Worm (Caenorhabditis elegans) whole organism, young adult: Measurements from ENCODE around the gene C31B8.16.
"Not testable (repeated sequence)": the region's sequence is repeated elsewhere in the genome, so short reads cannot be mapped to it uniquely, and the experiment has no call there.

Experiments used
- B0035.1 ChIP-seq: sonication (generic microtip); optimal IDR thresholded peaks from 2 replicates; lab custom pipeline; 2016; ENCODE audit warnings: missing genetic modification characterization, mild to moderate bottlenecking, missing compliant biosample characterization, missing genotype, missing genetic modification reagents
- B0336.3 ChIP-seq: fragments of 200-800 bp; sonication (Bioruptor generic); IDR thresholded peaks from 2 replicates; pipeline ENCODE4 v1.3.6; 2022; ENCODE audit warnings: missing genetic modification characterization, missing compliant biosample characterization
- F10E7.11 ChIP-seq: sonication (generic microtip); optimal IDR thresholded peaks from 2 replicates; lab custom pipeline; 2017; ENCODE audit warnings: mild to moderate bottlenecking, missing genetic modification characterization, moderate library complexity, missing compliant biosample characterization
- F22D6.2 ChIP-seq: sonication (generic microtip); optimal IDR thresholded peaks from 2 replicates; lab custom pipeline; 2016; ENCODE audit warnings: mild to moderate bottlenecking, missing genetic modification characterization, missing compliant biosample characterization
- F33H1.4 ChIP-seq: fragments of 200-800 bp; sonication (Bioruptor generic); IDR thresholded peaks from 2 replicates; pipeline ENCODE4 v1.3.6; 2022; ENCODE audit warnings: missing genetic modification reagents, missing genetic modification characterization, missing compliant biosample characterization
- F49E8.2 ChIP-seq: sonication (generic microtip); optimal IDR thresholded peaks from 3 replicates; lab custom pipeline; 2017; ENCODE audit warnings: missing genetic modification characterization, mild to moderate bottlenecking, missing compliant biosample characterization, antibody characterized with exemption, moderate library complexity; ENCODE audit not compliant: insufficient read depth
- K11D2.4 ChIP-seq: fragments of 200-800 bp; sonication (Bioruptor generic); IDR thresholded peaks from 2 replicates; pipeline ENCODE4 v1.3.6; 2022; ENCODE audit warnings: missing genetic modification reagents, missing genetic modification characterization, missing compliant biosample characterization
- Y67H2A.10 ChIP-seq: fragments of 200-800 bp; sonication (Bioruptor generic); conservative IDR thresholded peaks from 2 replicates; pipeline ENCODE4 v1.3.6; 2022; ENCODE audit warnings: missing genetic modification reagents, missing genetic modification characterization, missing compliant biosample characterization
- Y79H2A.3 ChIP-seq: fragments of 200-800 bp; sonication (Bioruptor generic); conservative IDR thresholded peaks from 2 replicates; pipeline ENCODE4 v1.3.6; 2022; ENCODE audit warnings: missing genetic modification reagents, missing genetic modification characterization, missing compliant biosample characterization
- akir-1 ChIP-seq: fragments of 200-800 bp; sonication (Bioruptor generic); optimal IDR thresholded peaks from 2 replicates; lab custom pipeline; 2018; ENCODE audit warnings: mild to moderate bottlenecking, missing genetic modification characterization, moderate library complexity, missing compliant biosample characterization
- attf-6 ChIP-seq: fragments of 200-800 bp; sonication (Bioruptor generic); IDR thresholded peaks from 2 replicates; pipeline ENCODE4 v1.3.6; 2022; ENCODE audit warnings: missing genetic modification reagents, missing genetic modification characterization, missing compliant biosample characterization
- ceh-100 ChIP-seq: fragments of 200-800 bp; sonication (Bioruptor generic); IDR thresholded peaks from 2 replicates; pipeline ENCODE4 v1.3.6; 2022; ENCODE audit warnings: missing genetic modification reagents, missing genetic modification characterization, missing compliant biosample characterization
- ceh-58 ChIP-seq: fragments of 200-800 bp; sonication (Bioruptor generic); IDR thresholded peaks from 2 replicates; pipeline ENCODE4 v1.3.6; 2022; ENCODE audit warnings: missing genetic modification characterization, missing compliant biosample characterization
- ceh-91 ChIP-seq: fragments of 200-800 bp; sonication (Bioruptor generic); IDR thresholded peaks from 2 replicates; pipeline ENCODE4 v1.3.6; 2022; ENCODE audit warnings: missing genetic modification reagents, missing genetic modification characterization, missing compliant biosample characterization
- chd-7 ChIP-seq: sonication (generic microtip); optimal IDR thresholded peaks from 2 replicates; lab custom pipeline; 2016; ENCODE audit warnings: mild to moderate bottlenecking, missing genetic modification characterization, moderate library complexity, missing compliant biosample characterization
- ekl-4 ChIP-seq: fragments of 200-800 bp; sonication (Bioruptor generic); IDR thresholded peaks from 2 replicates; pipeline ENCODE4 v1.3.6; 2022; ENCODE audit warnings: missing genetic modification reagents, missing genetic modification characterization, missing compliant biosample characterization
- hmg-20 ChIP-seq: fragments of 200-800 bp; sonication (Bioruptor generic); IDR thresholded peaks from 2 replicates; pipeline ENCODE4 v1.3.6; 2022; ENCODE audit warnings: missing genetic modification reagents, missing genetic modification characterization, missing compliant biosample characterization
- lin-26 ChIP-seq: fragments of 200-800 bp; sonication (Bioruptor generic); IDR thresholded peaks from 2 replicates; pipeline ENCODE4 v1.3.6; 2022; ENCODE audit warnings: missing genetic modification reagents, missing genetic modification characterization, missing compliant biosample characterization
- mel-28 ChIP-seq: sonication (generic microtip); optimal IDR thresholded peaks from 2 replicates; lab custom pipeline; 2016; ENCODE audit warnings: borderline replicate concordance, mild to moderate bottlenecking, missing genetic modification characterization, missing compliant biosample characterization
- mes-4 ChIP-seq: sonication (generic microtip); optimal IDR thresholded peaks from 2 replicates; lab custom pipeline; 2016; ENCODE audit warnings: missing genotype, missing genetic modification characterization, missing compliant biosample characterization
- nhr-120 ChIP-seq: fragments of 200-800 bp; sonication (Bioruptor generic); IDR thresholded peaks from 2 replicates; pipeline ENCODE4 v1.3.6; 2022; ENCODE audit warnings: missing genetic modification characterization, missing compliant biosample characterization
- nhr-27 ChIP-seq: fragments of 200-800 bp; sonication (Bioruptor generic); optimal IDR thresholded peaks from 2 replicates; lab custom pipeline; 2018; ENCODE audit warnings: mild to moderate bottlenecking, missing genetic modification characterization, moderate library complexity, missing compliant biosample characterization
- repo-1 ChIP-seq: sonication (generic microtip); optimal IDR thresholded peaks from 2 replicates; lab custom pipeline; 2017; ENCODE audit warnings: mild to moderate bottlenecking, missing genetic modification characterization, missing compliant biosample characterization
- rpc-1 ChIP-seq, 2 experiments: fragments of 150-350 bp in 1 of 2; sonication (generic microtip) in 1 of 2; optimal IDR thresholded peaks; 2 replicates each; lab custom pipeline; 2014 to 2018; ENCODE audit warnings: missing biosample characterization in 1 of 2, missing genetic modification characterization in 1 of 2, missing genetic modification reagents in 1 of 2, missing genotype in 1 of 2
- sea-2 ChIP-seq: fragments of 200-800 bp; sonication (Bioruptor generic); IDR thresholded peaks from 2 replicates; pipeline ENCODE4 v1.3.6; 2022; ENCODE audit warnings: missing genetic modification characterization, missing compliant biosample characterization
- snpc-1.1 ChIP-seq: sonication (generic microtip); optimal IDR thresholded peaks from 2 replicates; lab custom pipeline; 2017; ENCODE audit warnings: missing genetic modification characterization, mild to moderate bottlenecking, missing compliant biosample characterization, antibody characterized with exemption, moderate library complexity, missing genotype, missing genetic modification reagents; ENCODE audit not compliant: insufficient read depth
- snpc-3.4 ChIP-seq: sonication (generic microtip); optimal IDR thresholded peaks from 2 replicates; lab custom pipeline; 2017; ENCODE audit warnings: missing genetic modification characterization, mild to moderate bottlenecking, missing compliant biosample characterization, antibody characterized with exemption, moderate library complexity, missing genotype, missing genetic modification reagents
- snpc-4 ChIP-seq, 5 experiments: fragments of 150-350 bp in 1 of 5; sonication (generic microtip) in 4 of 5; optimal IDR thresholded peaks; 2 replicates each; lab custom pipeline; 2014 to 2018; ENCODE audit warnings: missing genetic modification characterization in 5 of 5, missing biosample characterization in 3 of 5, antibody characterized with exemption in 2 of 5, mild to moderate bottlenecking in 2 of 5, missing compliant biosample characterization in 2 of 5, missing genotype in 2 of 5, moderate library complexity in 2 of 5, missing genetic modification reagents in 1 of 5
- ztf-25 ChIP-seq: fragments of 200-800 bp; sonication (Bioruptor generic); IDR thresholded peaks from 2 replicates; pipeline ENCODE4 v1.3.6; 2022; ENCODE audit warnings: missing genetic modification reagents, missing genetic modification characterization, missing compliant biosample characterization
- ztf-26 ChIP-seq: sonication (generic microtip); optimal IDR thresholded peaks from 2 replicates; lab custom pipeline; 2017; ENCODE audit warnings: missing genetic modification characterization, missing compliant biosample characterization
- ztf-28 ChIP-seq: fragments of 200-800 bp; sonication (Bioruptor generic); IDR thresholded peaks from 2 replicates; pipeline ENCODE4 v1.3.6; 2022; ENCODE audit warnings: missing genetic modification reagents, missing genetic modification characterization, missing compliant biosample characterization

C31B8.16 gene

DNA sequence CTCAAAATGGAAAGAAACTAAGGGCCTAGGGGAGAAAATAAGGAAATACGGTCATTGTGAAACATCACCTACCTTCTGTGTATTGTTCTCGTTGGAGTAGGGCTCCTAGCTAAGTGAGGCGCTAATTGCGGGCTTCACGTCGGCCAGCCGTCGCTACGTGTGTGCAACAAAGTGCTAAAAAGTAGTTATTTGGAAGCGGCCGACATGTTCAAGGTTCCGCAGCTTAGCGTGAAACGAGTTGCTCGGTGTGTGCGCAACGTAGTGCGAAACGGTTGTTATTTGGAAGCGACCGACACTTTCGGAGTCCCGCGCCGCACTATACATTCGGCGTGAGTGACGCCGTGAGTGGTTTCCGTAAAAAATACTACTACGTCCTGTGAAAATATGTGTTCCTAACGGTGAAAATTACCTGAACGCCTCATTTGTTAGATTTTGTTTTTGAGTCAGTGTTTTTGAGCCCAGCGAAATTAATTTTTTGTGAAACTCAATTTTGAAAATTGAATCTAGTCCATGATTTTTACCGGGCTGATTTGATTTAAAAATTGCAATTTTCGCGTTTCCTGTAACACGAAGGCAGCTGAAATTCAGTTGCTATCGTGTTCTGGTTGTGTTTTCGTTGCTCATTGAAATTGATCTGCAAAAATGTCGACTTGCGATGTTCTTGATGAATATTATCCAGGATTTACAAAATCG is 41.6 kb downstream of the C31B8.16 start, which contains the start of gene srw-129:
srw-129 (plus strand) TSS at position 643 of the 693 bp plus-strand sequence.
- no peak for TF ChIP-seq snpc-4 (GFP tag; optimal IDR thresholded peaks at IDR 0.05; lab: Kevin White, UChicago)
- peak in 3 of 4 experiments; percentile 51 to 95 (median 91) for TF ChIP-seq snpc-4 (tag; optimal IDR thresholded peaks at IDR 0.05; lab: Kevin White, UChicago)
- TF ChIP-seq ceh-58 (GFP tag; lab: Robert Waterston, UW): no peak
- TF ChIP-seq lin-26 (GFP tag; lab: Robert Waterston, UW): no peak
- no peak for TF ChIP-seq rpc-1 (optimal IDR thresholded peaks at IDR 0.05; lab: Kevin White, UChicago)
- TF ChIP-seq rpc-1 (tag; optimal IDR thresholded peaks at IDR 0.05; lab: Kevin White, UChicago): peak; percentile 22
- no peak for TF ChIP-seq Y79H2A.3 (GFP tag; lab: Robert Waterston, UW)
- peak; percentile 84 for TF ChIP-seq snpc-1.1

DNA sequence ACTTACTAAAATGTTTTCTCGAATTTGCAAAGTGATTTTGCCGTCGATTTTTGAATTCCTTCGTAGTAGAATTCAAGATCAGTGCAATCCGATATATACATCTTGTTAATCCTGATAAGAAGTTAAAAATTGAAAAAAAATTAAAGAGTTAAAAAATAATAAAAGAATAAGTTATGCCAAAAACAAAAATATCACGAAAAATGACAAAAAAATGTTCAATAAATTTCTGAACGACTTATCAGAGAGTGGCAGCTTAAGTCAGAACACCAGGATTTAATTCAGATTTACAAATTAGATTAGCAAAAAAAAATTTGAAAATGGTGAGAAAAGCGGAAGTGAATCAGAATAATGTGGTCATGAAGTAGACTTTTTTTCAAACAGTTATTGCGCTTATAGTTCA is 45.4 kb downstream of the C31B8.16 start, which contains the start of gene srw-123:
srw-123 (minus strand) TSS at position 101 of the 400 bp plus-strand sequence.
- not testable (repeated sequence) for TF ChIP-seq chd-7; repo-1 (tag; lab: Kevin White, UChicago); ekl-4

DNA sequence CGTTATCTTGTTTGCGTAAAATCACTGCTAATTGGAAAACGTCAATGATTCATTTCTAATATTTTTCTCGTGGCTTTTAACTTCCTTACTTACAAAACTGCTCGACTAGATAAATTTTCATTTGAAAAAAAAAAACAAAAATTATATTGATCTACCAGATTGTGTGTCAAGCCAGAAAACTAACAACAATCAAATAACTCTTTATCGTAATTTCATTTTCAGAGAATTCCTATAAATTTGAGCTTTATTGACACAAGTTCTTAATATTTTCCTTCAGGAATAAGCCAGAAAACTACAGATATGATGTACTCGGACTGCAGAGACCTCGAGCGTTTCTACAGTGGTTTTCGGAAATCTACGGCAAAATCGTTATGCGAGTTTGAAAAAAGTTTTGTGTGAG is 46.4 kb downstream of the C31B8.16 start, which contains the start of gene srw-124:
srw-124 (plus strand) TSS at position 301 of the 400 bp plus-strand sequence.
- TF ChIP-seq B0336.3 (GFP tag; lab: Robert Waterston, UW) (no peak), attf-6 (no peak), nhr-120 (GFP tag; lab: Robert Waterston, UW) (no peak), B0035.1 (tag; lab: Kevin White, UChicago) (no peak), hmg-20 (GFP tag; lab: Robert Waterston, UW) (no peak), ztf-28 (GFP tag; lab: Robert Waterston, UW) (no peak), F22D6.2 (tag; lab: Kevin White, UChicago) (no peak), sea-2 (GFP tag; lab: Robert Waterston, UW) (no peak)
- TF ChIP-seq, all 124 proteins: peak for 0

DNA sequence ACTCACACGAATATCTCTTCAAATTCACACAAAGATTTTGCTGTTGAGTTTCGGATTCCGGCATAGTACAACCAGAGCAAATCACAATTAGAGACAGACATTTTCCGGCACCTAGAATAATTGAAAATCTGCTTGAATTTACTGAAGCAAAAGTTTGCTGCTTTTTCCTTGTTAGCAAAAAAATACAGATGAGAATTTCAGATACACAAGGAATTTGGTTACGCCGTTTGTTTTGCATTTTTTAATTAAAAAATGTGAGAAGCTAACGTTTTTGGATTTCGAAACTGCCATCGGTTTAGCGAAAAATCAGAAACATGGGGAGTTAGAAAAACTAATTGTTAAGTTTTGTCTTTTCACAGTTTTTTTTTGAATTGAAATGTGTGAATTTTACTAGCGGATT is 50.1 kb downstream of the C31B8.16 start, which contains the start of gene srw-118:
srw-118 (minus strand) TSS at position 101 of the 400 bp plus-strand sequence.
- TF ChIP-seq ztf-25 (no peak), mes-4 (tag; lab: Kevin White, UChicago) (no peak), K11D2.4 (no peak), akir-1 (no peak), attf-6 (no peak), mel-28 (tag; lab: Kevin White, UChicago) (no peak), ztf-26 (no peak), Y67H2A.10 (GFP tag; lab: Robert Waterston, UW) (no peak), nhr-27 (tag; lab: Kevin White, UChicago) (no peak), F49E8.2 (tag; lab: Kevin White, UChicago) (no peak), sea-2 (GFP tag; lab: Robert Waterston, UW) (no peak), lin-26 (GFP tag; lab: Robert Waterston, UW) (no peak), F10E7.11 (tag; lab: Kevin White, UChicago) (no peak), ceh-100 (no peak), F33H1.4 (GFP tag; lab: Robert Waterston, UW) (no peak), snpc-3.4 (no peak), ceh-58 (GFP tag; lab: Robert Waterston, UW) (no peak), ceh-91 (GFP tag; lab: Robert Waterston, UW) (no peak)
